Worm (Caenorhabditis elegans) whole organism, early embryonic: Measurements from ENCODE around the gene dib-1.

Source experiments
- F13C5.2 ChIP-seq: sonication (generic microtip); optimal IDR thresholded peaks from 2 replicates; lab custom pipeline; 2017; ENCODE audit warnings: mild to moderate bottlenecking, missing genetic modification characterization, inconsistent platforms, missing compliant biosample characterization
- ama-1 ChIP-seq: fragments of 150-350 bp; optimal IDR thresholded peaks from 2 replicates; lab custom pipeline; 2014
- tbx-37 ChIP-seq: fragments of 200-800 bp; sonication (Bioruptor generic); conservative IDR thresholded peaks from 2 replicates; pipeline ENCODE4 v1.3.6; 2022; ENCODE audit warnings: missing genetic modification reagents, missing genetic modification characterization, missing compliant biosample characterization

- TF ChIP-seq tbx-37 (GFP tag; lab: Robert Waterston, UW) = no peak
- no peak for TF ChIP-seq ama-1 (lab: Kevin White, UChicago)
- no peak for TF ChIP-seq F13C5.2
Observed at ce11 chrIV:2846264-2846663, 44.4 kb upstream of the dib-1 start, which contains the start of gene Y54G2A.40.
